Fruit fly (Drosophila melanogaster): ENCODE data around the gene CG11630.

CG11630 gene

DNA sequence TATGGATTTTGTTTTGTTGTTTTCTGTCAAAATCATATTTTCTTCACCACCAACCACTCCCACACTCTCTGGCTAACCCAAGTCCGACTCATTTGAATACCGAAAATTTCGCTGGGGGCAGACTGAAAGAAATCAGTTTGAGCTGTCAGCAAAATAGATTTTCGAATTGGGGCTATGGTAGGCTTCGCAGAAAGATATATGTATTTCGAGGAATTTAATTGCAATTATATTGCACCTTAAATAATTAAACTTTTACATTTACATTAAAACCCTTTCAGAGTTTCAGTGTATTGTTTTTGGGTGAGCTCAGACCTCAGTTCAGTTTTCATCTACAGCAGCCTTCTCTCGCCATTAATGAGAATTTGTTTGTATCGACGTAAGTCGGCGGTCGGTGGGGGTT, 3.1 kb upstream of the CG11630 start (continued):
- TF ChIP-seq CG10565 (GFP tag; optimal IDR thresholded peaks at IDR 0.05) (no peak), mam (GFP tag; optimal IDR thresholded peaks at IDR 0.05) (peak; percentile 57), CG33213 (GFP tag; optimal IDR thresholded peaks at IDR 0.05) (no peak), h (optimal IDR thresholded peaks at IDR 0.05) (no peak), CG5245 (GFP tag; optimal IDR thresholded peaks at IDR 0.05) (peak; percentile 2), CG15073 (GFP tag; optimal IDR thresholded peaks at IDR 0.05) (no peak), Dip3 (GFP tag; optimal IDR thresholded peaks at IDR 0.05) (no peak), ftz-f1 (GFP tag; optimal IDR thresholded peaks at IDR 0.05) (no peak), yki (optimal IDR thresholded peaks at IDR 0.05) (no peak), Xbp1 (GFP tag; optimal IDR thresholded peaks at IDR 0.05) (peak; percentile 60), phol (tag; optimal IDR thresholded peaks at IDR 0.05) (peak; percentile 57), ttk (GFP tag; IDR thresholded peaks at IDR 0.05) (peak; percentile 49), Ada2b (GFP tag; IDR thresholded peaks at IDR 0.05) (peak; percentile 54), oc (tag; optimal IDR thresholded peaks at IDR 0.05) (peak; percentile 38), pho (GFP tag; optimal IDR thresholded peaks at IDR 0.05) (peak; percentile 45), Myb (GFP tag; optimal IDR thresholded peaks at IDR 0.05) (no peak), nerfin-2 (GFP tag; IDR thresholded peaks at IDR 0.05; ENCODE audit: partially characterized antibody) (no peak), CG11398 (GFP tag; optimal IDR thresholded peaks at IDR 0.05) (no peak), sc (optimal IDR thresholded peaks at IDR 0.05) (no peak), sc (GFP tag; optimal IDR thresholded peaks at IDR 0.05) (peak; percentile 5), CG9727 (GFP tag; optimal IDR thresholded peaks at IDR 0.05) (peak; percentile 61), psq (GFP tag; optimal IDR thresholded peaks at IDR 0.05) (no peak), twi (tag; optimal IDR thresholded peaks at IDR 0.05) (no peak), CG32532 (GFP tag; IDR thresholded peaks at IDR 0.05) (no peak; the same call in 1 of the 2 replicates), MTF-1 (GFP tag; optimal IDR thresholded peaks at IDR 0.05; ENCODE audit: borderline replicate concordance) (no peak), slou (GFP tag; optimal IDR thresholded peaks at IDR 0.05) (no peak), en (GFP tag; optimal IDR thresholded peaks at IDR 0.05) (no peak), Atf6 (GFP tag; IDR thresholded peaks at IDR 0.05) (no peak), CG17361 (GFP tag; IDR thresholded peaks at IDR 0.05) (peak; percentile 63; the same call in 2 of the 3 replicates), CG14667 (GFP tag; IDR thresholded peaks at IDR 0.05) (no peak), Sox100B (GFP tag; optimal IDR thresholded peaks at IDR 0.05) (peak; percentile 30), CG9876 (GFP tag; optimal IDR thresholded peaks at IDR 0.05) (no peak), Doc3 (GFP tag; IDR thresholded peaks at IDR 0.05; ENCODE audit: partially characterized antibody) (no peak), unc-4 (GFP tag; IDR thresholded peaks at IDR 0.05; ENCODE audit: partially characterized antibody) (no peak), CG8944 (GFP tag; optimal IDR thresholded peaks at IDR 0.05) (peak; percentile 20), Dp (GFP tag; optimal IDR thresholded peaks at IDR 0.05) (no peak), CG12104 (GFP tag; optimal IDR thresholded peaks at IDR 0.05) (no peak), CrebB (tag; optimal IDR thresholded peaks at IDR 0.05) (peak; percentile 15), vnd (GFP tag; IDR thresholded peaks at IDR 0.05; ENCODE audit: partially characterized antibody) (no peak), tup (GFP tag; optimal IDR thresholded peaks at IDR 0.05) (peak; percentile 18), CG12299 (tag; optimal IDR thresholded peaks at IDR 0.05) (peak; percentile 48), CG9817 (tag; optimal IDR thresholded peaks at IDR 0.05) (peak; percentile 43), Lpt (GFP tag; optimal IDR thresholded peaks at IDR 0.05) (no peak), CG4820 (GFP tag; optimal IDR thresholded peaks at IDR 0.05) (peak; percentile 5), NC2β (GFP tag; optimal IDR thresholded peaks at IDR 0.05) (peak; percentile 23), CG7987 (GFP tag; optimal IDR thresholded peaks at IDR 0.05) (no peak), br (optimal IDR thresholded peaks at IDR 0.05) (no peak), Vsx1 (GFP tag; optimal IDR thresholded peaks at IDR 0.05) (peak; percentile 0), crol (GFP tag; IDR thresholded peaks at IDR 0.05) (no peak), CG12769 (tag; optimal IDR thresholded peaks at IDR 0.05) (peak; percentile 60), D19A (tag; optimal IDR thresholded peaks at IDR 0.05) (peak; percentile 57), repo (GFP tag; optimal IDR thresholded peaks at IDR 0.05) (no peak), zen (tag; optimal IDR thresholded peaks at IDR 0.05) (peak; percentile 16)

Data from whole organism, embryonic.